Worm (Caenorhabditis elegans) whole organism, mixed stage, embryonic: Measurements from ENCODE around the gene W06B4.1.

Source experiments
- mep-1 ChIP-seq: fragments of 150-350 bp; optimal IDR thresholded peaks from 2 replicates; lab custom pipeline; 2017; ENCODE audit warnings: missing biosample characterization, missing genetic modification reagents, missing genetic modification characterization, inconsistent platforms
- nhr-28 ChIP-seq: fragments of 150-350 bp; optimal IDR thresholded peaks from 2 replicates; lab custom pipeline; 2014; ENCODE audit warnings: missing biosample characterization, missing genetic modification characterization
- nhr-76 ChIP-seq: sonication (generic microtip); optimal IDR thresholded peaks from 2 replicates; lab custom pipeline; 2017; ENCODE audit warnings: missing biosample characterization, missing genetic modification characterization
- pha-4 ChIP-seq: fragments of 150-350 bp; optimal IDR thresholded peaks from 2 replicates; lab custom pipeline; 2018; ENCODE audit warnings: missing biosample characterization, missing genetic modification reagents, missing genetic modification characterization
- snpc-4 ChIP-seq: fragments of 150-350 bp; optimal IDR thresholded peaks from 2 replicates; lab custom pipeline; 2014; ENCODE audit warnings: missing biosample characterization, missing genetic modification characterization

DNA sequence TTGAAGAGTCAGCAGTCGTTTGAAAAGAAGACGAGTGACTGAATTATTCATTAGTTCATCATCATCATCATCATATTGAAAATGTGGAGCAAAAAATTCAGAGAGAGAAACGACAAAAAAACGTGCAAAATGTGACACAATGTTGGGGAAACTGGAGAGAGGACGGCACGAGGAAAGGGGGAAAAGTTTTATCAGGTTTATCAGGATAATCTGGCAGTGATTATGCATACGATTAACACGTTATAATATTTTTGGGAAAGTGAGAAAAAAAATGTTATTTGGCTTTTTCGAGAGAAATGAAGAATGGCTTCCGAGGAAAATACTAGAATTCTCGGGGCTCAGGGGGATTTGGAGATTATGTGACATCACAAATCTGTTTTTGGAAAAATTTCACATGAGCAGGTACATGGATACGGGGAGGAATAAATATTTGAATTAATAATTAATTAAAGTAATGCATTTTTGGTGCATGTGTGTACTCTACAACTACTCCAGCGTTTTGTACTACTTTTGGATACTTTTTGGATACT lies 33.8 kb downstream of the W06B4.1 start, which contains the start of gene camt-1:
- TF ChIP-seq pha-4 (tag; lab: Kevin White, UChicago) (no peak), nhr-76 (tag; lab: Kevin White, UChicago) (no peak), snpc-4 (tag; lab: Kevin White, UChicago) (no peak), nhr-28 (no peak), mep-1 (tag; lab: Kevin White, UChicago) (no peak)
